Worm (Caenorhabditis elegans): ENCODE data around the gene ttr-29.
A peak's percentile ranks its signal among the peaks of the same experiment; 100 is the strongest.

ttr-29 gene

ce11 chrV:12937098-12937497, 30.5 kb upstream of the ttr-29 start, which contains the start of gene T16G1.6 (continued):
- TF ChIP-seq aly-2 (tag; optimal IDR thresholded peaks at IDR 0.05) (no peak), daf-19 (GFP tag; conservative IDR thresholded peaks at IDR 0.05) (no peak), spr-3 (GFP tag; optimal IDR thresholded peaks at IDR 0.05) (no peak), zip-11 (GFP tag; IDR thresholded peaks at IDR 0.05) (no peak)

ce11 chrV:12934976-12935375, 28.3 kb upstream of the ttr-29 start, which contains the start of gene T16G1.7:
TSS of gene T16G1.7 (minus strand) at chrV:12935112.
- peak; percentile 76 for TF ChIP-seq dve-1 (tag; optimal IDR thresholded peaks at IDR 0.05; ENCODE audit: insufficient read depth)
- TF ChIP-seq php-3 (GFP tag; IDR thresholded peaks at IDR 0.05): peak; percentile 68; the same call in 1 of the 2 replicates
- no peak for TF ChIP-seq snpc-1.2 (GFP tag; IDR thresholded peaks at IDR 0.05)
- no peak for TF ChIP-seq F10B5.3 (tag; optimal IDR thresholded peaks at IDR 0.05)
- peak; percentile 98 for TF ChIP-seq pqm-1 (tag; optimal IDR thresholded peaks at IDR 0.05)
- no peak for TF ChIP-seq ceh-82 (tag; optimal IDR thresholded peaks at IDR 0.05)
- TF ChIP-seq nhr-102 (tag; optimal IDR thresholded peaks at IDR 0.05): peak; percentile 66
- TF ChIP-seq hif-1 (tag; optimal IDR thresholded peaks at IDR 0.05): no peak
- TF ChIP-seq ZK546.5 (tag; optimal IDR thresholded peaks at IDR 0.05): no peak
- no peak for TF ChIP-seq nhr-237 (tag; optimal IDR thresholded peaks at IDR 0.05)
- TF ChIP-seq nhr-76 (tag; optimal IDR thresholded peaks at IDR 0.05): no peak
- TF ChIP-seq madf-5 (GFP tag; IDR thresholded peaks at IDR 0.05): no peak
- no peak for TF ChIP-seq tag-97 (GFP tag; IDR thresholded peaks at IDR 0.05)
- no peak for TF ChIP-seq R02D3.7 (tag; optimal IDR thresholded peaks at IDR 0.05)
- no peak for TF ChIP-seq mes-2 (tag; optimal IDR thresholded peaks at IDR 0.05; ENCODE audit: poor library complexity, severe bottlenecking)
- TF ChIP-seq ces-1 (GFP tag; optimal IDR thresholded peaks at IDR 0.05): no peak
- peak in 1 of 2 experiments; percentile 51 for TF ChIP-seq mdl-1 (tag; optimal IDR thresholded peaks at IDR 0.05)
- TF ChIP-seq hlh-30 (tag; optimal IDR thresholded peaks at IDR 0.05; ENCODE audit: insufficient read depth): peak; percentile 15
- TF ChIP-seq ceh-44 (GFP tag; IDR thresholded peaks at IDR 0.05): no peak
- no peak for TF ChIP-seq zfp-2 (tag; optimal IDR thresholded peaks at IDR 0.05)
- no peak for TF ChIP-seq lim-7 (GFP tag; IDR thresholded peaks at IDR 0.05)
- TF ChIP-seq ZK337.2 (GFP tag; IDR thresholded peaks at IDR 0.05): no peak
- TF ChIP-seq cey-2 (tag; optimal IDR thresholded peaks at IDR 0.05; ENCODE audit: borderline replicate concordance, insufficient read depth): no peak
- TF ChIP-seq ceh-28 (tag; optimal IDR thresholded peaks at IDR 0.05): no peak
- no peak for TF ChIP-seq F26F4.8 (GFP tag; conservative IDR thresholded peaks at IDR 0.05)
- peak; percentile 54; the same call in 1 of the 2 replicates for TF ChIP-seq nhr-41 (GFP tag; IDR thresholded peaks at IDR 0.05)
- no peak for TF ChIP-seq spr-1 (tag; optimal IDR thresholded peaks at IDR 0.05)
- TF ChIP-seq jun-1 (tag; optimal IDR thresholded peaks at IDR 0.05): no peak
- TF ChIP-seq dmd-6 (GFP tag; IDR thresholded peaks at IDR 0.05): peak; percentile 96
- no peak for TF ChIP-seq arid-1 (GFP tag; conservative IDR thresholded peaks at IDR 0.05)
- TF ChIP-seq nhr-28 (tag; optimal IDR thresholded peaks at IDR 0.05): peak; percentile 96
- TF ChIP-seq lin-1 (GFP tag; IDR thresholded peaks at IDR 0.05): peak; percentile 72; the same call in 1 of the 2 replicates
- no peak for TF ChIP-seq daf-19 (GFP tag; conservative IDR thresholded peaks at IDR 0.05)
- TF ChIP-seq ceh-20 (GFP tag; IDR thresholded peaks at IDR 0.05): no peak
- TF ChIP-seq nhr-111 (GFP tag; optimal IDR thresholded peaks at IDR 0.05): no peak
- TF ChIP-seq mxl-2 (GFP tag; conservative IDR thresholded peaks at IDR 0.05): no peak
- no peak for TF ChIP-seq set-16 (GFP tag; IDR thresholded peaks at IDR 0.05)
- TF ChIP-seq zag-1 (tag; optimal IDR thresholded peaks at IDR 0.05): no peak
- no peak for TF ChIP-seq dpl-1 (GFP tag; optimal IDR thresholded peaks at IDR 0.05)
- no peak for TF ChIP-seq F37D6.2 (tag; optimal IDR thresholded peaks at IDR 0.05)
- peak; percentile 29 for TF ChIP-seq aha-1 (tag)
- TF ChIP-seq nhr-77 (tag; optimal IDR thresholded peaks at IDR 0.05): peak; percentile 68
- no peak for TF ChIP-seq mep-1 (tag; optimal IDR thresholded peaks at IDR 0.05)
- TF ChIP-seq aly-2 (tag; optimal IDR thresholded peaks at IDR 0.05): no peak
- peak; percentile 13 for TF ChIP-seq T20F7.1 (GFP tag; optimal IDR thresholded peaks at IDR 0.05)
- TF ChIP-seq lin-39 (tag; optimal IDR thresholded peaks at IDR 0.05): no peak
- TF ChIP-seq daf-12 (tag; optimal IDR thresholded peaks at IDR 0.05): no peak
- TF ChIP-seq mxl-3 (GFP tag; optimal IDR thresholded peaks at IDR 0.05): peak; percentile 58
